Worm (Caenorhabditis elegans) whole organism, young adult: ENCODE data around the gene F09E10.5.
A peak's percentile ranks its signal among the peaks of the same experiment; 100 is the strongest.

Experiments
- B0261.1 ChIP-seq: sonication (generic microtip); optimal IDR thresholded peaks from 2 replicates; lab custom pipeline; 2016; ENCODE audit warnings: mild to moderate bottlenecking, missing genetic modification characterization, moderate library complexity, missing compliant biosample characterization
- F10E7.11 ChIP-seq: sonication (generic microtip); optimal IDR thresholded peaks from 2 replicates; lab custom pipeline; 2017; ENCODE audit warnings: mild to moderate bottlenecking, missing genetic modification characterization, moderate library complexity, missing compliant biosample characterization
- F39B2.1 ChIP-seq: fragments of 200-800 bp; sonication (Bioruptor generic); IDR thresholded peaks from 2 replicates; pipeline ENCODE4 v1.3.6; 2022; ENCODE audit warnings: missing genetic modification reagents, missing genetic modification characterization, missing compliant biosample characterization
- F57A8.1 ChIP-seq: fragments of 200-800 bp; sonication (Bioruptor generic); optimal IDR thresholded peaks from 2 replicates; lab custom pipeline; 2018; ENCODE audit warnings: mild to moderate bottlenecking, missing genetic modification characterization, moderate library complexity, missing compliant biosample characterization
- T07F8.4 ChIP-seq: sonication (generic microtip); optimal IDR thresholded peaks from 2 replicates; lab custom pipeline; 2016; ENCODE audit warnings: mild to moderate bottlenecking, missing genetic modification characterization, moderate library complexity, missing compliant biosample characterization
- Y53F4B.3 ChIP-seq: fragments of 200-800 bp; sonication (Bioruptor generic); IDR thresholded peaks from 2 replicates; pipeline ENCODE4 v1.3.6; 2022; ENCODE audit warnings: missing genetic modification reagents, missing genetic modification characterization, missing compliant biosample characterization
- ama-1 ChIP-seq, 3 experiments: fragments of 150-350 bp in 1 of 3; sonication (generic microtip) in 2 of 3; optimal IDR thresholded peaks; 2 replicates each; lab custom pipeline; 2014 to 2018; ENCODE audit warnings: missing biosample characterization in 2 of 3, missing genetic modification characterization in 2 of 3, missing genetic modification reagents in 2 of 3
- attf-3 ChIP-seq: fragments of 200-800 bp; sonication (Bioruptor generic); conservative IDR thresholded peaks from 2 replicates; pipeline ENCODE4 v1.3.6; 2022; ENCODE audit warnings: missing genetic modification reagents, missing genetic modification characterization, missing compliant biosample characterization
- attf-5 ChIP-seq: fragments of 200-800 bp; sonication (Bioruptor generic); optimal IDR thresholded peaks from 2 replicates; lab custom pipeline; 2018; ENCODE audit warnings: mild to moderate bottlenecking, missing genetic modification characterization, missing compliant biosample characterization
- attf-6 ChIP-seq: fragments of 200-800 bp; sonication (Bioruptor generic); IDR thresholded peaks from 2 replicates; pipeline ENCODE4 v1.3.6; 2022; ENCODE audit warnings: missing genetic modification reagents, missing genetic modification characterization, missing compliant biosample characterization
- ccch-3 ChIP-seq: fragments of 200-800 bp; sonication (Bioruptor generic); optimal IDR thresholded peaks from 2 replicates; lab custom pipeline; 2018; ENCODE audit warnings: mild to moderate bottlenecking, missing genetic modification characterization, missing compliant biosample characterization
- ceh-100 ChIP-seq: fragments of 200-800 bp; sonication (Bioruptor generic); IDR thresholded peaks from 2 replicates; pipeline ENCODE4 v1.3.6; 2022; ENCODE audit warnings: missing genetic modification reagents, missing genetic modification characterization, missing compliant biosample characterization
- ceh-40 ChIP-seq: fragments of 200-800 bp; sonication (Bioruptor generic); IDR thresholded peaks from 2 replicates; pipeline ENCODE4 v1.3.6; 2022; ENCODE audit warnings: missing genetic modification characterization, missing compliant biosample characterization
- ceh-58 ChIP-seq: fragments of 200-800 bp; sonication (Bioruptor generic); IDR thresholded peaks from 2 replicates; pipeline ENCODE4 v1.3.6; 2022; ENCODE audit warnings: missing genetic modification characterization, missing compliant biosample characterization
- ceh-79 ChIP-seq: sonication (generic microtip); optimal IDR thresholded peaks from 2 replicates; lab custom pipeline; 2017; ENCODE audit warnings: mild to moderate bottlenecking, missing genetic modification characterization, missing compliant biosample characterization
- ceh-91 ChIP-seq: fragments of 200-800 bp; sonication (Bioruptor generic); IDR thresholded peaks from 2 replicates; pipeline ENCODE4 v1.3.6; 2022; ENCODE audit warnings: missing genetic modification reagents, missing genetic modification characterization, missing compliant biosample characterization
- die-1 ChIP-seq: sonication (generic microtip); optimal IDR thresholded peaks from 2 replicates; lab custom pipeline; 2016; ENCODE audit warnings: missing genotype, mild to moderate bottlenecking, missing genetic modification characterization, missing compliant biosample characterization
- dox-1 ChIP-seq: fragments of 200-800 bp; sonication (Bioruptor generic); IDR thresholded peaks from 2 replicates; pipeline ENCODE4 v1.3.6; 2022; ENCODE audit warnings: missing genetic modification reagents, missing genetic modification characterization, missing compliant biosample characterization
- efl-1 ChIP-seq: fragments of 150-350 bp; optimal IDR thresholded peaks from 2 replicates; lab custom pipeline; 2014; ENCODE audit warnings: missing biosample characterization, missing genetic modification reagents, missing genetic modification characterization
- egl-18 ChIP-seq: fragments of 200-800 bp; sonication (Bioruptor generic); IDR thresholded peaks from 2 replicates; pipeline ENCODE4 v1.3.6; 2022; ENCODE audit warnings: missing genetic modification reagents, missing genetic modification characterization, missing compliant biosample characterization
- egl-44 ChIP-seq: fragments of 200-800 bp; sonication (Bioruptor generic); IDR thresholded peaks from 2 replicates; pipeline ENCODE4 v1.3.6; 2022; ENCODE audit warnings: missing genetic modification reagents, missing genetic modification characterization, missing compliant biosample characterization
- gei-17 ChIP-seq: fragments of 200-800 bp; sonication (Bioruptor generic); optimal IDR thresholded peaks from 2 replicates; lab custom pipeline; 2018; ENCODE audit warnings: mild to moderate bottlenecking, missing genetic modification characterization, missing compliant biosample characterization
- him-1 ChIP-seq: sonication (generic microtip); optimal IDR thresholded peaks from 2 replicates; lab custom pipeline; 2016; ENCODE audit warnings: missing genotype, missing genetic modification reagents, missing genetic modification characterization, missing compliant biosample characterization
- hlh-12 ChIP-seq: sonication (generic microtip); optimal IDR thresholded peaks from 2 replicates; lab custom pipeline; 2016; ENCODE audit warnings: missing genetic modification characterization, missing compliant biosample characterization
- lin-26 ChIP-seq: fragments of 200-800 bp; sonication (Bioruptor generic); IDR thresholded peaks from 2 replicates; pipeline ENCODE4 v1.3.6; 2022; ENCODE audit warnings: missing genetic modification reagents, missing genetic modification characterization, missing compliant biosample characterization
- lin-40 ChIP-seq: sonication (generic microtip); optimal IDR thresholded peaks from 2 replicates; lab custom pipeline; 2016; ENCODE audit warnings: missing genetic modification characterization, mild to moderate bottlenecking, missing compliant biosample characterization, missing genotype, missing genetic modification reagents
- lin-54 ChIP-seq: fragments of 200-800 bp; sonication (Bioruptor generic); optimal IDR thresholded peaks from 2 replicates; lab custom pipeline; 2018; ENCODE audit warnings: mild to moderate bottlenecking, missing genetic modification characterization, missing compliant biosample characterization
- lir-1 ChIP-seq: fragments of 200-800 bp; sonication (Bioruptor generic); conservative IDR thresholded peaks from 2 replicates; pipeline ENCODE4 v1.3.6; 2022; ENCODE audit warnings: missing genetic modification reagents, missing genetic modification characterization, missing compliant biosample characterization
- lsl-1 ChIP-seq: fragments of 200-800 bp; sonication (Bioruptor generic); optimal IDR thresholded peaks from 2 replicates; lab custom pipeline; 2018; ENCODE audit warnings: mild to moderate bottlenecking, missing genetic modification characterization, moderate library complexity, missing compliant biosample characterization
- lsy-27 ChIP-seq: sonication (generic microtip); optimal IDR thresholded peaks from 2 replicates; lab custom pipeline; 2017; ENCODE audit warnings: missing genetic modification characterization, mild to moderate bottlenecking, missing compliant biosample characterization, antibody characterized with exemption, missing genotype, borderline replicate concordance; ENCODE audit not compliant: insufficient read depth
- madf-10 ChIP-seq: sonication (generic microtip); optimal IDR thresholded peaks from 2 replicates; lab custom pipeline; 2016; ENCODE audit warnings: mild to moderate bottlenecking, missing genetic modification characterization, missing compliant biosample characterization
- madf-3 ChIP-seq: fragments of 200-800 bp; sonication (Bioruptor generic); IDR thresholded peaks from 2 replicates; pipeline ENCODE4 v1.3.6; 2022; ENCODE audit warnings: missing genetic modification reagents, missing genetic modification characterization, missing compliant biosample characterization
- madf-8 ChIP-seq: fragments of 200-800 bp; sonication (Bioruptor generic); conservative IDR thresholded peaks from 2 replicates; pipeline ENCODE4 v1.3.6; 2022; ENCODE audit warnings: missing genetic modification reagents, missing genetic modification characterization, missing compliant biosample characterization
- mcd-1 ChIP-seq: fragments of 200-800 bp; sonication (Bioruptor generic); IDR thresholded peaks from 2 replicates; pipeline ENCODE4 v1.3.6; 2022; ENCODE audit warnings: missing genetic modification reagents, missing genetic modification characterization, missing compliant biosample characterization
- mes-4 ChIP-seq: sonication (generic microtip); optimal IDR thresholded peaks from 2 replicates; lab custom pipeline; 2016; ENCODE audit warnings: missing genotype, missing genetic modification characterization, missing compliant biosample characterization
- rec-8 ChIP-seq, 2 experiments: sonication (generic microtip); optimal IDR thresholded peaks; 2 replicates each; lab custom pipeline; 2016; ENCODE audit warnings: mild to moderate bottlenecking in 2 of 2, missing genetic modification characterization in 2 of 2, missing genetic modification reagents in 2 of 2, missing genotype in 2 of 2, missing biosample characterization in 1 of 2, missing compliant biosample characterization in 1 of 2, moderate library complexity in 1 of 2
- rpc-1 ChIP-seq, 2 experiments: fragments of 150-350 bp in 1 of 2; sonication (generic microtip) in 1 of 2; optimal IDR thresholded peaks; 2 replicates each; lab custom pipeline; 2014 to 2018; ENCODE audit warnings: missing biosample characterization in 1 of 2, missing genetic modification characterization in 1 of 2, missing genetic modification reagents in 1 of 2, missing genotype in 1 of 2
- snpc-1.1 ChIP-seq: sonication (generic microtip); optimal IDR thresholded peaks from 2 replicates; lab custom pipeline; 2017; ENCODE audit warnings: missing genetic modification characterization, mild to moderate bottlenecking, missing compliant biosample characterization, antibody characterized with exemption, moderate library complexity, missing genotype, missing genetic modification reagents; ENCODE audit not compliant: insufficient read depth
- snpc-3.4 ChIP-seq: sonication (generic microtip); optimal IDR thresholded peaks from 2 replicates; lab custom pipeline; 2017; ENCODE audit warnings: missing genetic modification characterization, mild to moderate bottlenecking, missing compliant biosample characterization, antibody characterized with exemption, moderate library complexity, missing genotype, missing genetic modification reagents
- somi-1 ChIP-seq: fragments of 200-800 bp; sonication (Bioruptor generic); optimal IDR thresholded peaks from 2 replicates; lab custom pipeline; 2018; ENCODE audit warnings: mild to moderate bottlenecking, missing genetic modification characterization, missing compliant biosample characterization
- sptf-2 ChIP-seq: fragments of 200-800 bp; sonication (Bioruptor generic); optimal IDR thresholded peaks from 2 replicates; lab custom pipeline; 2018; ENCODE audit warnings: mild to moderate bottlenecking, missing genetic modification characterization, missing compliant biosample characterization
- tbp1 ChIP-seq: fragments of 200-800 bp; sonication (Bioruptor generic); optimal IDR thresholded peaks from 2 replicates; lab custom pipeline; 2018; ENCODE audit warnings: mild to moderate bottlenecking, missing genetic modification characterization, missing compliant biosample characterization
- tbx-9 ChIP-seq: sonication (generic microtip); optimal IDR thresholded peaks from 2 replicates; lab custom pipeline; 2016; ENCODE audit warnings: borderline replicate concordance, missing genetic modification characterization, inconsistent platforms, missing compliant biosample characterization
- tlf-1 ChIP-seq: fragments of 200-800 bp; sonication (Bioruptor generic); optimal IDR thresholded peaks from 2 replicates; lab custom pipeline; 2018; ENCODE audit warnings: mild to moderate bottlenecking, missing genetic modification characterization, missing compliant biosample characterization
- ztf-25 ChIP-seq: fragments of 200-800 bp; sonication (Bioruptor generic); IDR thresholded peaks from 2 replicates; pipeline ENCODE4 v1.3.6; 2022; ENCODE audit warnings: missing genetic modification reagents, missing genetic modification characterization, missing compliant biosample characterization
- ztf-28 ChIP-seq: fragments of 200-800 bp; sonication (Bioruptor generic); IDR thresholded peaks from 2 replicates; pipeline ENCODE4 v1.3.6; 2022; ENCODE audit warnings: missing genetic modification reagents, missing genetic modification characterization, missing compliant biosample characterization
- ztf-6 ChIP-seq: fragments of 200-800 bp; sonication (Bioruptor generic); IDR thresholded peaks from 2 replicates; pipeline ENCODE4 v1.3.6; 2022; ENCODE audit warnings: missing genetic modification reagents, missing genetic modification characterization, missing compliant biosample characterization

The F09E10.5 gene

ce11 chrX:1477932-1478331 is 16.2 kb downstream of the F09E10.5 start:
- no peak for TF ChIP-seq madf-10 (tag; lab: Kevin White, UChicago)
- TF ChIP-seq lin-26: no peak
- TF ChIP-seq rpc-1 (optimal IDR thresholded peaks at IDR 0.05; lab: Kevin White, UChicago): no peak
- no peak for TF ChIP-seq rpc-1 (tag; optimal IDR thresholded peaks at IDR 0.05; lab: Kevin White, UChicago)
- TF ChIP-seq tbx-9 (tag; lab: Kevin White, UChicago): no peak
- no peak for TF ChIP-seq attf-5
- no peak for TF ChIP-seq hlh-12 (tag; lab: Kevin White, UChicago)
- no peak for TF ChIP-seq F10E7.11 (tag; lab: Kevin White, UChicago)
- peak; percentile 42; the same call in 1 of the 2 replicates for TF ChIP-seq dox-1 (GFP tag; lab: Robert Waterston, UW)
- no peak for TF ChIP-seq mes-4 (tag; lab: Kevin White, UChicago)
- TF ChIP-seq snpc-3.4 (tag; lab: Kevin White, UChicago): no peak
- no peak for TF ChIP-seq lir-1 (GFP tag; lab: Robert Waterston, UW)
- peak; percentile 3 for TF ChIP-seq somi-1 (GFP tag; lab: Kevin White, UChicago)
- no peak for TF ChIP-seq F39B2.1 (GFP tag; lab: Robert Waterston, UW)
- no peak for TF ChIP-seq ztf-6 (GFP tag; lab: Robert Waterston, UW)
- TF ChIP-seq die-1 (tag; lab: Kevin White, UChicago): no peak
- TF ChIP-seq attf-3 (GFP tag; lab: Robert Waterston, UW): no peak
- TF ChIP-seq madf-3: no peak
- TF ChIP-seq egl-44: 0 out of 2 replicates have a peak, but pooled peaks have one; percentile 21
- no peak for TF ChIP-seq lsl-1
- TF ChIP-seq him-1 (tag; lab: Kevin White, UChicago): no peak
- no peak for TF ChIP-seq sptf-2 (GFP tag; lab: Kevin White, UChicago)
- TF ChIP-seq gei-17: no peak
- TF ChIP-seq lin-40: peak; percentile 64
- no peak for TF ChIP-seq ceh-91 (GFP tag; lab: Robert Waterston, UW)
- TF ChIP-seq efl-1 (GFP tag; lab: Kevin White, UChicago): no peak
- TF ChIP-seq egl-18 (GFP tag; lab: Robert Waterston, UW): no peak
- no peak for TF ChIP-seq F57A8.1 (GFP tag; lab: Kevin White, UChicago)
- no peak for TF ChIP-seq attf-6
- TF ChIP-seq tbp1 (GFP tag; lab: Kevin White, UChicago): peak; percentile 33
- no peak for TF ChIP-seq T07F8.4
- no peak for TF ChIP-seq snpc-1.1
- TF ChIP-seq rec-8 (tag; optimal IDR thresholded peaks at IDR 0.05; lab: Kevin White, UChicago): no peak
- TF ChIP-seq mcd-1: peak; percentile 11; the same call in 1 of the 2 replicates
- TF ChIP-seq lsy-27 (tag; lab: Kevin White, UChicago): no peak
- TF ChIP-seq lin-54: peak; percentile 7
- no peak for TF ChIP-seq B0261.1 (tag; lab: Kevin White, UChicago)
- TF ChIP-seq ceh-58 (GFP tag; lab: Robert Waterston, UW): no peak
- no peak for TF ChIP-seq ztf-25 (GFP tag; lab: Robert Waterston, UW)
- no peak for TF ChIP-seq tlf-1
- TF ChIP-seq ceh-79: no peak
- no peak for TF ChIP-seq ama-1 (optimal IDR thresholded peaks at IDR 0.05; lab: Kevin White, UChicago)
- no peak for TF ChIP-seq ama-1 (GFP tag; optimal IDR thresholded peaks at IDR 0.05; lab: Kevin White, UChicago)
- no peak for TF ChIP-seq ceh-100 (GFP tag; lab: Robert Waterston, UW)
- no peak for TF ChIP-seq Y53F4B.3
- TF ChIP-seq ccch-3 (GFP tag; lab: Kevin White, UChicago): no peak
- TF ChIP-seq madf-8: no peak
- TF ChIP-seq ceh-40 (GFP tag; lab: Robert Waterston, UW): no peak
- no peak for TF ChIP-seq ztf-28
